Worm (Caenorhabditis elegans) whole organism, L3 larva: ENCODE data around the gene sid-5.

Experiments
- ceh-28 ChIP-seq: fragments of 150-350 bp; optimal IDR thresholded peaks from 2 replicates; lab custom pipeline; 2014; ENCODE audit warnings: missing biosample characterization, missing genetic modification reagents, missing genetic modification characterization
- ceh-82 ChIP-seq: fragments of 150-350 bp; optimal IDR thresholded peaks from 2 replicates; lab custom pipeline; 2014; ENCODE audit warnings: missing biosample characterization, missing genetic modification characterization
- ceh-9 ChIP-seq: sonication (generic microtip); optimal IDR thresholded peaks from 2 replicates; lab custom pipeline; 2018; ENCODE audit warnings: missing biosample characterization, missing genetic modification characterization
- daf-12 ChIP-seq: fragments of 150-350 bp; optimal IDR thresholded peaks from 2 replicates; lab custom pipeline; 2014; ENCODE audit warnings: missing biosample characterization, missing genetic modification reagents, missing genetic modification characterization
- elt-2 ChIP-seq: sonication (generic microtip); optimal IDR thresholded peaks from 2 replicates; lab custom pipeline; 2016; ENCODE audit warnings: missing genetic modification reagents, mild to moderate bottlenecking, missing genetic modification characterization, missing compliant biosample characterization
- elt-3 ChIP-seq, 3 experiments: fragments of 150-350 bp in 1 of 3; sonication (generic microtip) in 2 of 3; optimal IDR thresholded peaks; 2 replicates in 2 of 3; 4 replicates in 1 of 3; lab custom pipeline; 2014 to 2017; ENCODE audit warnings: missing biosample characterization in 3 of 3, missing genetic modification characterization in 3 of 3
- jun-1 ChIP-seq: fragments of 150-350 bp; optimal IDR thresholded peaks from 2 replicates; lab custom pipeline; 2014; ENCODE audit warnings: missing biosample characterization, missing genetic modification reagents, missing genetic modification characterization
- mdl-1 ChIP-seq: fragments of 150-350 bp; optimal IDR thresholded peaks from 2 replicates; lab custom pipeline; 2014; ENCODE audit warnings: missing biosample characterization, missing genetic modification characterization
- pqm-1 ChIP-seq: fragments of 150-350 bp; optimal IDR thresholded peaks from 2 replicates; lab custom pipeline; 2017; ENCODE audit warnings: missing biosample characterization, missing genetic modification characterization, inconsistent platforms
- snpc-4 ChIP-seq: fragments of 150-350 bp; optimal IDR thresholded peaks from 2 replicates; lab custom pipeline; 2014; ENCODE audit warnings: missing biosample characterization, missing genetic modification characterization
- zag-1 ChIP-seq: fragments of 150-350 bp; optimal IDR thresholded peaks from 2 replicates; lab custom pipeline; 2014; ENCODE audit warnings: missing biosample characterization, missing genetic modification characterization

ce11 chrX:6877436-6877835, 27.1 kb upstream of the sid-5 start, which contains the start of gene col-173:
- TF ChIP-seq zag-1 (tag; lab: Kevin White, UChicago) (no peak), ceh-82 (no peak), daf-12 (tag; lab: Kevin White, UChicago) (no peak), snpc-4 (tag; lab: Kevin White, UChicago) (no peak), ceh-9 (tag; lab: Kevin White, UChicago) (no peak), ceh-28 (no peak), elt-3 (tag; optimal IDR thresholded peaks at IDR 0.05; lab: Kevin White, UChicago) (no peak), jun-1 (no peak), elt-2 (tag; lab: Kevin White, UChicago) (no peak), mdl-1 (tag; lab: Kevin White, UChicago) (no peak), pqm-1 (no peak)
